Worm (Caenorhabditis elegans) whole organism, L1 larva: Measurements from ENCODE around the gene glb-16.

Source experiments
- C04F5.9 ChIP-seq: sonication (generic microtip); optimal IDR thresholded peaks from 2 replicates; lab custom pipeline; 2016; ENCODE audit warnings: missing genetic modification characterization, missing compliant biosample characterization
- C34B4.2 ChIP-seq: sonication (generic microtip); optimal IDR thresholded peaks from 2 replicates; lab custom pipeline; 2017; ENCODE audit warnings: mild to moderate bottlenecking, missing genetic modification characterization, missing compliant biosample characterization
- aha-1 ChIP-seq: fragments of 150-350 bp; optimal IDR thresholded peaks from 2 replicates; lab custom pipeline; 2014; ENCODE audit warnings: missing biosample characterization, missing genetic modification characterization
- aly-2 ChIP-seq: fragments of 150-350 bp; optimal IDR thresholded peaks from 2 replicates; lab custom pipeline; 2014; ENCODE audit warnings: missing biosample characterization, missing genetic modification characterization
- ceh-90 ChIP-seq: sonication (generic microtip); optimal IDR thresholded peaks from 2 replicates; lab custom pipeline; 2016; ENCODE audit warnings: missing genetic modification characterization, missing compliant biosample characterization
- ces-1 ChIP-seq: fragments of 150-350 bp; optimal IDR thresholded peaks from 2 replicates; lab custom pipeline; 2014; ENCODE audit warnings: missing biosample characterization, missing genetic modification reagents, missing genetic modification characterization
- efl-1 ChIP-seq, 4 experiments: fragments of 150-350 bp; optimal IDR thresholded peaks in 3 of 4; peaks in 1 of 4; 1 replicate in 1 of 4; 2 replicates in 3 of 4; lab custom pipeline; 2014; ENCODE audit warnings: missing biosample characterization in 2 of 4, missing genetic modification characterization in 2 of 4, missing genetic modification reagents in 2 of 4
- egl-27 ChIP-seq, 2 experiments: fragments of 150-350 bp in 1 of 2; sonication (generic microtip); optimal IDR thresholded peaks; 3 replicates each; lab custom pipeline; 2017 to 2018; ENCODE audit warnings: missing biosample characterization in 2 of 2, missing genetic modification characterization in 2 of 2, missing genetic modification reagents in 2 of 2
- elt-3 ChIP-seq, 6 experiments: fragments of 150-350 bp in 1 of 6; sonication (generic microtip); optimal IDR thresholded peaks; 2 replicates each; lab custom pipeline; 2017 to 2018; ENCODE audit warnings: missing biosample characterization in 6 of 6, missing genetic modification characterization in 6 of 6, inconsistent platforms in 1 of 6
- ets-5 ChIP-seq: fragments of 200-800 bp; sonication (Bioruptor generic); IDR thresholded peaks from 2 replicates; pipeline ENCODE4 v1.3.6; 2022; ENCODE audit warnings: missing genetic modification characterization, missing compliant biosample characterization
- fkh-8 ChIP-seq: sonication (generic microtip); optimal IDR thresholded peaks from 2 replicates; lab custom pipeline; 2016; ENCODE audit warnings: mild to moderate bottlenecking, missing genetic modification characterization, missing compliant biosample characterization
- hlh-17 ChIP-seq: fragments of 200-800 bp; sonication (Bioruptor generic); optimal IDR thresholded peaks from 2 replicates; lab custom pipeline; 2018; ENCODE audit warnings: missing genetic modification characterization, mild to moderate bottlenecking, missing compliant biosample characterization, moderate library complexity, borderline replicate concordance
- lin-14 ChIP-seq: fragments of 200-800 bp; sonication (Bioruptor generic); optimal IDR thresholded peaks from 2 replicates; lab custom pipeline; 2018; ENCODE audit warnings: mild to moderate bottlenecking, missing genetic modification characterization, moderate library complexity, missing compliant biosample characterization
- lir-3 ChIP-seq: sonication (generic microtip); optimal IDR thresholded peaks from 2 replicates; lab custom pipeline; 2016; ENCODE audit warnings: mild to moderate bottlenecking, missing genetic modification characterization, moderate library complexity, missing compliant biosample characterization; ENCODE audit not compliant: poor library complexity
- mef-2 ChIP-seq: fragments of 150-350 bp; optimal IDR thresholded peaks from 2 replicates; lab custom pipeline; 2014; ENCODE audit warnings: missing biosample characterization, missing genetic modification characterization
- mep-1 ChIP-seq: fragments of 150-350 bp; optimal IDR thresholded peaks from 2 replicates; lab custom pipeline; 2014; ENCODE audit warnings: missing biosample characterization, missing genetic modification characterization
- nhr-19 ChIP-seq: fragments of 200-800 bp; sonication (Bioruptor generic); conservative IDR thresholded peaks from 2 replicates; pipeline ENCODE4 v1.3.6; 2022; ENCODE audit warnings: missing genetic modification characterization, missing compliant biosample characterization
- nhr-20 ChIP-seq: sonication (generic microtip); optimal IDR thresholded peaks from 2 replicates; lab custom pipeline; 2016; ENCODE audit warnings: mild to moderate bottlenecking, missing genetic modification characterization, missing compliant biosample characterization
- nhr-28 ChIP-seq: fragments of 150-350 bp; optimal IDR thresholded peaks from 2 replicates; lab custom pipeline; 2014; ENCODE audit warnings: missing biosample characterization, missing genetic modification characterization
- nhr-76 ChIP-seq: sonication (generic microtip); optimal IDR thresholded peaks from 2 replicates; lab custom pipeline; 2017; ENCODE audit warnings: missing biosample characterization, missing genetic modification characterization
- pag-3 ChIP-seq: sonication (generic microtip); optimal IDR thresholded peaks from 2 replicates; lab custom pipeline; 2017; ENCODE audit warnings: missing genetic modification characterization, mild to moderate bottlenecking, missing compliant biosample characterization, antibody characterized with exemption, borderline replicate concordance; ENCODE audit not compliant: insufficient read depth
- pqm-1 ChIP-seq: sonication (generic microtip); optimal IDR thresholded peaks from 3 replicates; lab custom pipeline; 2017; ENCODE audit warnings: missing biosample characterization, missing genetic modification characterization
- rnt-1 ChIP-seq: sonication (generic microtip); optimal IDR thresholded peaks from 2 replicates; lab custom pipeline; 2016; ENCODE audit warnings: mild to moderate bottlenecking, missing genetic modification characterization, moderate library complexity, missing compliant biosample characterization
- snpc-4 ChIP-seq: fragments of 150-350 bp; optimal IDR thresholded peaks from 2 replicates; lab custom pipeline; 2014; ENCODE audit warnings: missing biosample characterization, missing genetic modification characterization
- sox-4 ChIP-seq: sonication (generic microtip); optimal IDR thresholded peaks from 2 replicates; lab custom pipeline; 2016; ENCODE audit warnings: missing genetic modification characterization, missing compliant biosample characterization
- tbx-2 ChIP-seq: sonication (generic microtip); optimal IDR thresholded peaks from 2 replicates; lab custom pipeline; 2016; ENCODE audit warnings: missing genetic modification characterization, missing compliant biosample characterization
- unc-62 ChIP-seq: fragments of 150-350 bp; optimal IDR thresholded peaks from 2 replicates; lab custom pipeline; 2014; ENCODE audit warnings: missing biosample characterization, missing genetic modification reagents, missing genetic modification characterization
- unc-86 ChIP-seq: sonication (generic microtip); optimal IDR thresholded peaks from 2 replicates; lab custom pipeline; 2016; ENCODE audit warnings: missing genetic modification characterization, missing compliant biosample characterization
- vab-15 ChIP-seq: sonication (generic microtip); optimal IDR thresholded peaks from 2 replicates; lab custom pipeline; 2017; ENCODE audit warnings: missing genotype, mild to moderate bottlenecking, missing genetic modification characterization, missing compliant biosample characterization
- zag-1 ChIP-seq: fragments of 150-350 bp; optimal IDR thresholded peaks from 2 replicates; lab custom pipeline; 2014; ENCODE audit warnings: missing biosample characterization, missing genetic modification characterization

glb-16 gene

ce11 chrX:7523799-7524198, 16.1 kb downstream of the glb-16 start (continued):
- TF ChIP-seq vab-15 (tag; lab: Kevin White, UChicago) (no peak), nhr-76 (no peak), aha-1 (tag; lab: Kevin White, UChicago) (no peak), nhr-19 (peak; percentile 36)

ce11 chrX:7522595-7522994, 17.3 kb downstream of the glb-16 start:
- TF ChIP-seq ceh-90 (tag; lab: Kevin White, UChicago): no peak
- TF ChIP-seq efl-1 (optimal IDR thresholded peaks at IDR 0.05; lab: Kevin White, UChicago): no peak
- TF ChIP-seq efl-1 (GFP tag; optimal IDR thresholded peaks at IDR 0.05 in 1 of 2; lab: Kevin White, UChicago): peak in 1 of 2 experiments; percentile 42
- peak; percentile 45 for TF ChIP-seq rnt-1
- TF ChIP-seq, all 84 proteins: peak for 2

ce11 chrX:7519569-7519968, 20.4 kb downstream of the glb-16 start, which contains the start of gene chts-1:
TSS of gene chts-1 (minus strand) at chrX:7519669.
- TF ChIP-seq nhr-28 (tag; lab: Kevin White, UChicago) (no peak), elt-3 (tag; optimal IDR thresholded peaks at IDR 0.05; lab: Kevin White, UChicago) (no peak), fkh-8 (tag; lab: Kevin White, UChicago) (no peak), sox-4 (tag; lab: Kevin White, UChicago) (no peak), egl-27 (tag; optimal IDR thresholded peaks at IDR 0.05; lab: Kevin White, UChicago) (no peak), tbx-2 (tag; lab: Kevin White, UChicago) (no peak), nhr-20 (tag; lab: Kevin White, UChicago) (no peak), mep-1 (tag; lab: Kevin White, UChicago) (no peak), mef-2 (tag; lab: Kevin White, UChicago) (no peak), C34B4.2 (no peak), lir-3 (no peak), ets-5 (GFP tag; lab: Robert Waterston, UW) (no peak), snpc-4 (tag; lab: Kevin White, UChicago) (no peak), aly-2 (tag; lab: Kevin White, UChicago) (no peak), zag-1 (tag; lab: Kevin White, UChicago) (no peak), pqm-1 (tag; lab: Kevin White, UChicago) (no peak), unc-86 (tag; lab: Kevin White, UChicago) (no peak)

ce11 chrX:7512714-7513113, 27.2 kb downstream of the glb-16 start:
- TF ChIP-seq vab-15 (tag; lab: Kevin White, UChicago) (no peak), efl-1 (optimal IDR thresholded peaks at IDR 0.05; lab: Kevin White, UChicago) (no peak), efl-1 (GFP tag; optimal IDR thresholded peaks at IDR 0.05 in 1 of 2; lab: Kevin White, UChicago) (peak in 1 of 2 experiments; percentile 82)

ce11 chrX:7507141-7507540, 32.8 kb downstream of the glb-16 start:
- no peak for TF ChIP-seq lin-14 (GFP tag; lab: Kevin White, UChicago)
- TF ChIP-seq sox-4 (tag; lab: Kevin White, UChicago): no peak
- TF ChIP-seq ces-1 (GFP tag; lab: Kevin White, UChicago): no peak
- TF ChIP-seq hlh-17: no peak
- TF ChIP-seq nhr-20 (tag; lab: Kevin White, UChicago): no peak
- no peak for TF ChIP-seq C04F5.9
- no peak for TF ChIP-seq pag-3 (tag; lab: Kevin White, UChicago)
- TF ChIP-seq aly-2 (tag; lab: Kevin White, UChicago): no peak

ce11 chrX:7506533-7506932, 33.4 kb downstream of the glb-16 start, which contains the start of gene lgc-11:
TSS of gene lgc-11 (minus strand) at chrX:7506633.
- TF ChIP-seq unc-62 (GFP tag; lab: Kevin White, UChicago) (no peak), efl-1 (optimal IDR thresholded peaks at IDR 0.05; lab: Kevin White, UChicago) (no peak), efl-1 (GFP tag; optimal IDR thresholded peaks at IDR 0.05 in 1 of 2; lab: Kevin White, UChicago) (peak in 1 of 2 experiments; percentile 87)
